Worm (Caenorhabditis elegans) whole organism, late embryonic: Measurements from ENCODE around the gene dpf-4.

Experiments
- ahr-1 ChIP-seq: sonication (generic microtip); optimal IDR thresholded peaks from 2 replicates; lab custom pipeline; 2016; ENCODE audit warnings: missing genetic modification characterization, missing compliant biosample characterization
- ceh-14 ChIP-seq: sonication (generic microtip); optimal IDR thresholded peaks from 2 replicates; lab custom pipeline; 2016; ENCODE audit warnings: missing genotype, missing genetic modification characterization, missing compliant biosample characterization
- ceh-22 ChIP-seq: sonication (generic microtip); optimal IDR thresholded peaks from 2 replicates; lab custom pipeline; 2017; ENCODE audit warnings: missing biosample characterization, missing genetic modification characterization
- ceh-24 ChIP-seq: sonication (generic microtip); optimal IDR thresholded peaks from 2 replicates; lab custom pipeline; 2016; ENCODE audit warnings: mild to moderate bottlenecking, missing genetic modification characterization, missing compliant biosample characterization
- ceh-30 ChIP-seq: fragments of 150-350 bp; optimal IDR thresholded peaks from 2 replicates; lab custom pipeline; 2014; ENCODE audit warnings: missing biosample characterization, missing genetic modification characterization
- ceh-31 ChIP-seq: sonication (generic microtip); optimal IDR thresholded peaks from 2 replicates; lab custom pipeline; 2016; ENCODE audit warnings: missing genetic modification characterization, missing compliant biosample characterization
- ceh-45 ChIP-seq: fragments of 200-800 bp; sonication (Bioruptor generic); IDR thresholded peaks from 2 replicates; pipeline ENCODE4 v1.3.6; 2022; ENCODE audit warnings: missing genetic modification reagents, missing genetic modification characterization, missing compliant biosample characterization
- ceh-9 ChIP-seq: sonication (generic microtip); optimal IDR thresholded peaks from 2 replicates; lab custom pipeline; 2016; ENCODE audit warnings: mild to moderate bottlenecking, missing genetic modification characterization, inconsistent platforms, missing compliant biosample characterization
- che-1 ChIP-seq: sonication (generic microtip); optimal IDR thresholded peaks from 2 replicates; lab custom pipeline; 2016; ENCODE audit warnings: mild to moderate bottlenecking, missing genetic modification characterization, missing compliant biosample characterization
- dmd-4 ChIP-seq: sonication (generic microtip); optimal IDR thresholded peaks from 2 replicates; lab custom pipeline; 2016; ENCODE audit warnings: borderline replicate concordance, missing genetic modification characterization, missing compliant biosample characterization
- elt-4 ChIP-seq: sonication (generic microtip); optimal IDR thresholded peaks from 2 replicates; lab custom pipeline; 2016; ENCODE audit warnings: missing genetic modification characterization, missing compliant biosample characterization
- ets-4 ChIP-seq: sonication (generic microtip); optimal IDR thresholded peaks from 2 replicates; lab custom pipeline; 2016; ENCODE audit warnings: missing genetic modification characterization, missing compliant biosample characterization
- eyg-1 ChIP-seq: sonication (generic microtip); optimal IDR thresholded peaks from 2 replicates; lab custom pipeline; 2016; ENCODE audit warnings: missing genotype, missing genetic modification characterization, missing compliant biosample characterization
- gmeb-2 ChIP-seq: sonication (generic microtip); optimal IDR thresholded peaks from 2 replicates; lab custom pipeline; 2016; ENCODE audit warnings: missing genetic modification characterization, inconsistent platforms, missing compliant biosample characterization
- hlh-30 ChIP-seq: sonication (generic microtip); optimal IDR thresholded peaks from 2 replicates; lab custom pipeline; 2017; ENCODE audit warnings: antibody characterized with exemption, missing genetic modification characterization, missing compliant biosample characterization; ENCODE audit not compliant: insufficient read depth
- hlh-6 ChIP-seq: sonication (generic microtip); optimal IDR thresholded peaks from 2 replicates; lab custom pipeline; 2016; ENCODE audit warnings: missing genotype, missing genetic modification characterization, missing compliant biosample characterization
- hlh-8 ChIP-seq: sonication (generic microtip); optimal IDR thresholded peaks from 2 replicates; lab custom pipeline; 2016; ENCODE audit warnings: missing genotype, missing genetic modification characterization, missing compliant biosample characterization
- lim-6 ChIP-seq: sonication (generic microtip); optimal IDR thresholded peaks from 2 replicates; lab custom pipeline; 2016; ENCODE audit warnings: missing genetic modification characterization, missing compliant biosample characterization
- madf-2 ChIP-seq: sonication (generic microtip); optimal IDR thresholded peaks from 2 replicates; lab custom pipeline; 2017; ENCODE audit warnings: missing genetic modification characterization, missing compliant biosample characterization
- nfya-1 ChIP-seq: sonication (generic microtip); optimal IDR thresholded peaks from 2 replicates; lab custom pipeline; 2017; ENCODE audit warnings: missing genetic modification characterization, mild to moderate bottlenecking, missing compliant biosample characterization, antibody characterized with exemption, moderate library complexity
- nhr-232 ChIP-seq: sonication (generic microtip); optimal IDR thresholded peaks from 2 replicates; lab custom pipeline; 2016; ENCODE audit warnings: missing genetic modification characterization, missing compliant biosample characterization
- pqm-1 ChIP-seq: sonication (generic microtip); optimal IDR thresholded peaks from 2 replicates; lab custom pipeline; 2016; ENCODE audit warnings: missing genetic modification characterization, missing compliant biosample characterization
- rnt-1 ChIP-seq: sonication (generic microtip); optimal IDR thresholded peaks from 2 replicates; lab custom pipeline; 2016; ENCODE audit warnings: missing genetic modification characterization, missing compliant biosample characterization
- sdc-2 ChIP-seq: sonication (generic microtip); optimal IDR thresholded peaks from 2 replicates; lab custom pipeline; 2016; ENCODE audit warnings: missing genotype, missing genetic modification characterization, missing compliant biosample characterization
- tbx-7 ChIP-seq: sonication (generic microtip); optimal IDR thresholded peaks from 2 replicates; lab custom pipeline; 2016; ENCODE audit warnings: missing genotype, missing genetic modification characterization, missing compliant biosample characterization
- unc-3 ChIP-seq, 2 experiments: fragments of 200-800 bp in 1 of 2; sonication (Bioruptor generic) in 1 of 2; sonication (generic microtip) in 1 of 2; conservative IDR thresholded peaks in 1 of 2; optimal IDR thresholded peaks in 1 of 2; 2 replicates each; pipeline versions ENCODE4 v1.3.6 to Lab custom; 2016 to 2022; ENCODE audit warnings: missing compliant biosample characterization in 2 of 2, missing genetic modification characterization in 2 of 2, missing genetic modification reagents in 1 of 2
- unc-42 ChIP-seq: sonication (generic microtip); optimal IDR thresholded peaks from 2 replicates; lab custom pipeline; 2016; ENCODE audit warnings: missing genotype, missing genetic modification characterization, missing compliant biosample characterization
- unc-55 ChIP-seq: sonication (generic microtip); optimal IDR thresholded peaks from 2 replicates; lab custom pipeline; 2017; ENCODE audit warnings: missing biosample characterization, missing genetic modification reagents, missing genetic modification characterization
- ztf-16 ChIP-seq: sonication (generic microtip); optimal IDR thresholded peaks from 2 replicates; lab custom pipeline; 2017; ENCODE audit warnings: missing genetic modification characterization, missing compliant biosample characterization

dpf-4 gene

ce11 chrIII:5826895-5827437 lies 32.1 kb upstream of the dpf-4 start:
- TF ChIP-seq unc-42 (tag; lab: Kevin White, UChicago) = peak; percentile 95
- peak; percentile 19 for TF ChIP-seq ets-4 (tag; lab: Kevin White, UChicago)
- no peak for TF ChIP-seq madf-2

ce11 chrIII:5828065-5828464 lies 31.0 kb upstream of the dpf-4 start:
- TF ChIP-seq ceh-30 (tag; lab: Kevin White, UChicago) = no peak
- peak; percentile 23 for TF ChIP-seq che-1

- TF ChIP-seq nhr-232 (tag; lab: Kevin White, UChicago) (no peak), ceh-9 (tag; lab: Kevin White, UChicago) (no peak), pqm-1 (no peak)
- TF ChIP-seq, all 69 proteins: peak for 0
Measured at ce11 chrIII:5832442-5832841, 26.7 kb upstream of the dpf-4 start.

- TF ChIP-seq ztf-16 (tag; lab: Kevin White, UChicago) (no peak), ceh-14 (tag; lab: Kevin White, UChicago) (no peak), ceh-45 (GFP tag; lab: Robert Waterston, UW) (no peak), elt-4 (no peak), sdc-2 (tag; lab: Kevin White, UChicago) (no peak), eyg-1 (tag; lab: Kevin White, UChicago) (no peak), nhr-232 (tag; lab: Kevin White, UChicago) (no peak), ceh-31 (tag; lab: Kevin White, UChicago) (no peak), rnt-1 (tag; lab: Kevin White, UChicago) (no peak), hlh-6 (tag; lab: Kevin White, UChicago) (no peak), lim-6 (tag; lab: Kevin White, UChicago) (no peak), nfya-1 (tag; lab: Kevin White, UChicago) (no peak), pqm-1 (no peak)
Measured at ce11 chrIII:5833376-5833775, 25.7 kb upstream of the dpf-4 start, which contains the start of the genes R12B2.13 and mdt-15. Gene R12B2.13 (minus strand): TSS chrIII:5833476. Gene mdt-15 (minus strand): TSS chrIII:5833751.

ce11 chrIII:5834053-5834452 lies 25.1 kb upstream of the dpf-4 start, which contains the start of gene R12B2.6:
Gene R12B2.6 (minus strand): TSS chrIII:5834153.
- TF ChIP-seq dmd-4 (tag; lab: Kevin White, UChicago) (no peak), eyg-1 (tag; lab: Kevin White, UChicago) (no peak), ceh-22 (tag; lab: Kevin White, UChicago) (no peak), che-1 (no peak), unc-55 (no peak), hlh-30 (tag; lab: Kevin White, UChicago) (no peak), ahr-1 (tag; lab: Kevin White, UChicago) (no peak), ceh-31 (tag; lab: Kevin White, UChicago) (no peak), hlh-8 (tag; lab: Kevin White, UChicago) (no peak), tbx-7 (no peak), gmeb-2 (tag; lab: Kevin White, UChicago) (no peak), ceh-30 (tag; lab: Kevin White, UChicago) (no peak), unc-3 (GFP tag; conservative IDR thresholded peaks at IDR 0.05; lab: Robert Waterston, UW) (no peak), unc-3 (tag; optimal IDR thresholded peaks at IDR 0.05; lab: Kevin White, UChicago) (no peak)

- TF ChIP-seq unc-42 (tag; lab: Kevin White, UChicago) (peak; percentile 61), ceh-24 (tag; lab: Kevin White, UChicago) (no peak)
Measured at ce11 chrIII:5834663-5835062, 24.4 kb upstream of the dpf-4 start.
